Fruit fly (Drosophila melanogaster): ENCODE data around the gene ValRS-m.

DNA sequence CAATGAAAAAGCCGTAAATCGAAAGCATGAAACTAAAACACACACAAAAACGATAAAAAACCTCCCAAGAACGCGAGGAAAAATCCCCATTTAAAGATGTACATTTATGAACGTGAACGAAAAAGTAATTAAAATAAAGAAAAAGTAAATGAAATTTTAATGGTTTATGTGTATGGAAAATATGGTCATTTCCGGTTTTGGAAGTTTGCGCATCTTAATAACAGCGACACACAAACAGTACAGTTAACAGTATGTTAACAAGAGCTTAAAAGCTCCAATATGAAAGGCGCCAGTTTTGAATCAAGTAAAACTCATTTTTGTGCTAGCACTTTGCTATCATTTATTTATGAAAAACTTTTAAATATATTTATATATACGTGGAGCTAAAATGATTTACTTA is 32.7 kb downstream of the ValRS-m start:
- no peak for TF ChIP-seq usp (GFP tag; optimal IDR thresholded peaks at IDR 0.05)
- TF ChIP-seq lola (GFP tag; optimal IDR thresholded peaks at IDR 0.05): no peak
- no peak for TF ChIP-seq jim (GFP tag; optimal IDR thresholded peaks at IDR 0.05)
- TF ChIP-seq psq (GFP tag; optimal IDR thresholded peaks at IDR 0.05): no peak
- TF ChIP-seq foxo (GFP tag; optimal IDR thresholded peaks at IDR 0.05): no peak

Data from whole organism, wandering third instar larva.